Worm (Caenorhabditis elegans) whole organism, mixed stage, embryonic: ENCODE measurements around the gene Y41D4B.15.

ENCODE experiments used
- M03D4.4 ChIP-seq: sonication (generic microtip); optimal IDR thresholded peaks from 2 replicates; lab custom pipeline; 2017; ENCODE audit warnings: mild to moderate bottlenecking, missing genetic modification characterization, missing compliant biosample characterization
- bed-3 ChIP-seq: fragments of 200-800 bp; sonication (Bioruptor generic); optimal IDR thresholded peaks from 3 replicates; lab custom pipeline; 2018; ENCODE audit warnings: mild to moderate bottlenecking, missing genetic modification characterization, moderate library complexity, missing compliant biosample characterization
- ceh-39 ChIP-seq: fragments of 150-350 bp; optimal IDR thresholded peaks from 2 replicates; lab custom pipeline; 2014; ENCODE audit warnings: missing biosample characterization, missing genetic modification characterization
- ceh-43 ChIP-seq: fragments of 200-800 bp; sonication (Bioruptor generic); optimal IDR thresholded peaks from 2 replicates; lab custom pipeline; 2018; ENCODE audit warnings: mild to moderate bottlenecking, missing genetic modification characterization, moderate library complexity, missing compliant biosample characterization
- ceh-83 ChIP-seq: fragments of 200-800 bp; sonication (Bioruptor generic); optimal IDR thresholded peaks from 2 replicates; lab custom pipeline; 2018; ENCODE audit warnings: mild to moderate bottlenecking, missing genetic modification characterization, missing compliant biosample characterization
- cnd-1 ChIP-seq: fragments of 200-800 bp; sonication (Bioruptor generic); optimal IDR thresholded peaks from 2 replicates; lab custom pipeline; 2018; ENCODE audit warnings: mild to moderate bottlenecking, missing genetic modification characterization, missing compliant biosample characterization
- elt-1 ChIP-seq: sonication (generic microtip); optimal IDR thresholded peaks from 2 replicates; lab custom pipeline; 2017; ENCODE audit warnings: missing genetic modification characterization, mild to moderate bottlenecking, missing compliant biosample characterization, antibody characterized with exemption, moderate library complexity, borderline replicate concordance; ENCODE audit not compliant: insufficient read depth
- elt-3 ChIP-seq: fragments of 150-350 bp; optimal IDR thresholded peaks from 2 replicates; lab custom pipeline; 2014; ENCODE audit warnings: missing biosample characterization, missing genetic modification characterization
- flh-1 ChIP-seq: fragments of 200-800 bp; sonication (Bioruptor generic); optimal IDR thresholded peaks from 2 replicates; lab custom pipeline; 2018; ENCODE audit warnings: mild to moderate bottlenecking, missing genetic modification characterization, moderate library complexity, missing compliant biosample characterization
- ham-2 ChIP-seq: fragments of 200-800 bp; sonication (Bioruptor generic); optimal IDR thresholded peaks from 2 replicates; lab custom pipeline; 2018; ENCODE audit warnings: mild to moderate bottlenecking, missing genetic modification characterization, missing compliant biosample characterization
- hlh-1 ChIP-seq: fragments of 150-350 bp; optimal IDR thresholded peaks from 2 replicates; lab custom pipeline; 2014; ENCODE audit warnings: missing biosample characterization, missing genetic modification reagents, missing genetic modification characterization
- lin-13 ChIP-seq: fragments of 150-350 bp; optimal IDR thresholded peaks from 2 replicates; lab custom pipeline; 2014; ENCODE audit warnings: missing biosample characterization, missing genetic modification characterization
- lin-32 ChIP-seq: fragments of 200-800 bp; sonication (Bioruptor generic); optimal IDR thresholded peaks from 2 replicates; lab custom pipeline; 2018; ENCODE audit warnings: mild to moderate bottlenecking, missing genetic modification characterization, missing compliant biosample characterization
- lsy-2 ChIP-seq: fragments of 150-350 bp; optimal IDR thresholded peaks from 2 replicates; lab custom pipeline; 2014; ENCODE audit warnings: missing biosample characterization, missing genetic modification characterization
- mab-5 ChIP-seq: fragments of 150-350 bp; optimal IDR thresholded peaks from 2 replicates; lab custom pipeline; 2014; ENCODE audit warnings: missing biosample characterization, missing genetic modification characterization
- mep-1 ChIP-seq: fragments of 150-350 bp; optimal IDR thresholded peaks from 2 replicates; lab custom pipeline; 2017; ENCODE audit warnings: missing biosample characterization, missing genetic modification reagents, missing genetic modification characterization, inconsistent platforms
- nhr-12 ChIP-seq: fragments of 150-350 bp; optimal IDR thresholded peaks from 2 replicates; lab custom pipeline; 2014; ENCODE audit warnings: missing biosample characterization, missing genetic modification characterization
- nhr-2 ChIP-seq: fragments of 150-350 bp; optimal IDR thresholded peaks from 2 replicates; lab custom pipeline; 2014; ENCODE audit warnings: missing biosample characterization, missing genetic modification characterization
- nhr-237 ChIP-seq: fragments of 150-350 bp; optimal IDR thresholded peaks from 2 replicates; lab custom pipeline; 2014; ENCODE audit warnings: missing biosample characterization, missing genetic modification characterization
- nhr-28 ChIP-seq: fragments of 150-350 bp; optimal IDR thresholded peaks from 2 replicates; lab custom pipeline; 2014; ENCODE audit warnings: missing biosample characterization, missing genetic modification characterization
- nhr-76 ChIP-seq: sonication (generic microtip); optimal IDR thresholded peaks from 2 replicates; lab custom pipeline; 2017; ENCODE audit warnings: missing biosample characterization, missing genetic modification characterization
- pha-4 ChIP-seq: fragments of 150-350 bp; optimal IDR thresholded peaks from 2 replicates; lab custom pipeline; 2018; ENCODE audit warnings: missing biosample characterization, missing genetic modification reagents, missing genetic modification characterization
- sem-2 ChIP-seq: fragments of 200-800 bp; sonication (Bioruptor generic); optimal IDR thresholded peaks from 2 replicates; lab custom pipeline; 2018; ENCODE audit warnings: mild to moderate bottlenecking, missing genetic modification characterization, missing compliant biosample characterization
- snpc-4 ChIP-seq: fragments of 150-350 bp; optimal IDR thresholded peaks from 2 replicates; lab custom pipeline; 2014; ENCODE audit warnings: missing biosample characterization, missing genetic modification characterization
- sptf-1 ChIP-seq: sonication (generic microtip); optimal IDR thresholded peaks from 2 replicates; lab custom pipeline; 2017; ENCODE audit warnings: mild to moderate bottlenecking, missing genetic modification characterization, moderate library complexity, missing compliant biosample characterization
- tbx-8 ChIP-seq: fragments of 200-800 bp; sonication (Bioruptor generic); optimal IDR thresholded peaks from 2 replicates; lab custom pipeline; 2018; ENCODE audit warnings: mild to moderate bottlenecking, missing genetic modification characterization, moderate library complexity, missing compliant biosample characterization
- unc-120 ChIP-seq: sonication (generic microtip); optimal IDR thresholded peaks from 2 replicates; lab custom pipeline; 2017; ENCODE audit warnings: missing genetic modification characterization, missing compliant biosample characterization; ENCODE audit not compliant: poor library complexity, severe bottlenecking
- unc-39 ChIP-seq: fragments of 150-350 bp; optimal IDR thresholded peaks from 2 replicates; lab custom pipeline; 2014; ENCODE audit warnings: missing biosample characterization, missing genetic modification characterization
- unc-62 ChIP-seq: fragments of 150-350 bp; optimal IDR thresholded peaks from 2 replicates; lab custom pipeline; 2014; ENCODE audit warnings: missing biosample characterization, missing genetic modification reagents, missing genetic modification characterization
- zip-8 ChIP-seq: fragments of 150-350 bp; optimal IDR thresholded peaks from 2 replicates; lab custom pipeline; 2014; ENCODE audit warnings: missing biosample characterization, missing genetic modification characterization
- ztf-11 ChIP-seq: fragments of 150-350 bp; optimal IDR thresholded peaks from 2 replicates; lab custom pipeline; 2014; ENCODE audit warnings: missing biosample characterization, missing genetic modification characterization

Gene Y41D4B.15

DNA sequence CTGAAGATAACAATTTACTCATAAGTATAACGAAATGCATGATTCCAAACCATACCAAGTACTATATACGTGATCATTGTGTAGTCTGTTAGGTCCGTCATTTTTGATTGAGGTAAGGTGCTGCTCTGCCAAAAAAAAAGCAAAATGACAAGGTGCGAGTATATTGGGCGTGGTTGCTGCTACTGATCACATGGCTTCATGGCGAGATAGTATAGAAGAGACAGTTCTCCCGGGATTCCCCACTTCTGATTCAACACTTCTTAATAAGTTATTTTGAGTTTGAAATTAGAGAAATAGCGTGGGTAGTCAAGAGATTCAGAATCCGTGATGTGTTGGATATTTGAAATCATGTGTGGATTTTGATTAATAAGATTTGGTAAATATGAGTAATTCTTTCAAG is 42.7 kb upstream of the Y41D4B.15 start, which contains the start of gene K03H6.4:
TSS of gene K03H6.4 (minus strand) at position 101 of the 400 bp plus-strand sequence.
- TF ChIP-seq lsy-2 (no peak), snpc-4 (tag; lab: Kevin White, UChicago) (no peak)

DNA sequence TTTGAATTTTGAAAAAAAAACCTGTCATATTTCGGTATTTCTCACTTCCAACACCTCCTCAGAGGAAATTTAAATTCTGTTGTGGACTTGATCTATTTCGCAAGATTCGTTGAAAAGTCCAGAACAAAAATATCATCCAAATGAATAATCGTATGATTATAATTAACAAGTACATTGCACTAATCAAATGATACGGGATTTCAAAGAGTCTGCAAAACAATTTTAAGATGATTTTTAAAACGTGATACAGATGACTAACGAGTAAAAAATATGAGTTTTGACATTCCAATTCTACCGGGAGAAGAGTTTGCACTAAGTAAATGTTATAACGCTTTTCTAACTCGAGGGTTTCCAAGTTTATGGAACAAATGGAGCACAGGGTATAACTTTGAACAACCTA is 41.5 kb upstream of the Y41D4B.15 start:
- no peak for TF ChIP-seq ceh-39 (tag; lab: Kevin White, UChicago)
- TF ChIP-seq tbx-8 (GFP tag; lab: Kevin White, UChicago), result no peak
- no peak for TF ChIP-seq nhr-76 (tag; lab: Kevin White, UChicago)
- TF ChIP-seq nhr-28 (tag; lab: Kevin White, UChicago), result no peak
- no peak for TF ChIP-seq nhr-2 (tag; lab: Kevin White, UChicago)
- TF ChIP-seq hlh-1 (tag; lab: Kevin White, UChicago), result no peak
- no peak for TF ChIP-seq mab-5 (tag; lab: Kevin White, UChicago)

DNA sequence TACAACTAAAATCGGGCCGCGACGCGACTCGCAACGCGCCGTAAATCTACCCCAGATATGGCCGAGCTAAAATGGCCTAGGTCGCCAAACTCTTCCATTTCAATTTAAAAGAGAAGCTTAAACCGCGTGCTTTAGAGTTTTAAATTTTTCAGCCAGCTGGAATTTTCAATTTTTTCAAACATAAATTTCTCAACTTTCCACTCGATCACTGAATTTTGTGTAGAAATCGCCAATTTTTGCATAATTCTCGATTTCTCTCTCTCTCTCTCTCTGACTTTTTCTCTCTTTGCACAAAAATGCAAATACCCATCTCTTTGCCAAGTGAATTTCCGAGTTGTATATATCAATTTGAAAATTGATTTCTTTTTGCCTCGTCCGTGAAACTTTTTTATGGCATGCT is 40.5 kb upstream of the Y41D4B.15 start, which contains the start of gene K03H6.1:
TSS of gene K03H6.1 (plus strand) at position 301 of the 400 bp plus-strand sequence.
- TF ChIP-seq nhr-237 (tag; lab: Kevin White, UChicago) (no peak), unc-39 (tag; lab: Kevin White, UChicago) (no peak), snpc-4 (tag; lab: Kevin White, UChicago) (no peak), zip-8 (no peak), sem-2 (no peak), flh-1 (GFP tag; lab: Kevin White, UChicago) (no peak), ham-2 (GFP tag; lab: Kevin White, UChicago) (no peak), elt-1 (no peak), mep-1 (no peak)

DNA sequence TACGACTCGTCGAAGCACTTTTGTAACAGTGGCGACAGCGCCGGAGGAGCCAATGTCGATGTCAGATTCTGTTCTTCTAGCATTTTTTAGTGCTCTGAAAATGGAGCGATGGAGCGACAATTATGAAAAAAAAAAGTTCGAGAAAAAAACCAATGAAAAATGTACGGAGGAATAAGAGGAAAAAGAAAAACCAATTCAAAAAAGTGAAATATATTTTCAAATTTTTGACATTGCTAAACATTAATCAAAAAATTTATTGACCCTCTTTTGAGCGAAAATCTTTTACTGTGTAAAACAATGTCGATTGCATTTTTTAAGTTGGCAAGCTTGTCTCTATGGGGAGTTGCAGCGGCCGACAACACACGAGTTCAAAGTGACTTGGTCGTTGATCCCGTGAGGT is 27.6 kb upstream of the Y41D4B.15 start, which contains the start of gene K03H6.5:
TSS of gene K03H6.5 (minus strand) at position 101 of the 400 bp plus-strand sequence.
- TF ChIP-seq zip-8 (no peak), sem-2 (no peak), tbx-8 (GFP tag; lab: Kevin White, UChicago) (no peak), nhr-237 (tag; lab: Kevin White, UChicago) (no peak), ham-2 (GFP tag; lab: Kevin White, UChicago) (no peak), ztf-11 (no peak), lin-32 (GFP tag; lab: Kevin White, UChicago) (no peak), mab-5 (tag; lab: Kevin White, UChicago) (no peak), pha-4 (tag; lab: Kevin White, UChicago) (no peak)

DNA sequence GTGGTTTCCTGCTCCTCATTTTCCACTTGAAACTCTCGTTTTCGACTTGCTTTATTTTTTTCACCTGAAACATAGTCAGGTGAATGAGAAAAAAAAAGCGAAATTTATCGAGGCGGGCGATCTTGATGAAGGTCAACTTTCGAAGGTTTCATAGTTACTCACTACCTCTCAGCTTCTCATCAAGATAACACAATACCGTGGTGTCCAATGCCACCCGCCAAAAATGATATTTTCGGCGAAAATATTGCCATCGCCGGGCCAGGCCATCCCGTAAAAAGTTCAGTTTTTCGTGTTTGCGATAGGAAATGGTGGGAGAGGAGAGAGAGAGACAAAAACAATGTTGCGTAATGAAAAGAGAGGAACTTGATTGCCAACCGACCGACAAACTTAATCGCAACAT is 16.8 kb upstream of the Y41D4B.15 start:
- TF ChIP-seq mep-1, result no peak
- no peak for TF ChIP-seq ceh-39 (tag; lab: Kevin White, UChicago)
- TF ChIP-seq nhr-237 (tag; lab: Kevin White, UChicago), result no peak
- no peak for TF ChIP-seq unc-120
- no peak for TF ChIP-seq ceh-83 (GFP tag; lab: Kevin White, UChicago)
- no peak for TF ChIP-seq cnd-1 (tag; lab: Kevin White, UChicago)
- TF ChIP-seq lin-13 (tag; lab: Kevin White, UChicago), result no peak
- TF ChIP-seq ceh-43 (GFP tag; lab: Kevin White, UChicago), result no peak
- TF ChIP-seq elt-1, result no peak
- TF ChIP-seq M03D4.4, result no peak
- no peak for TF ChIP-seq mab-5 (tag; lab: Kevin White, UChicago)
- TF ChIP-seq unc-39 (tag; lab: Kevin White, UChicago), result no peak
- no peak for TF ChIP-seq unc-62 (GFP tag; lab: Kevin White, UChicago)
- no peak for TF ChIP-seq nhr-12 (tag; lab: Kevin White, UChicago)
- TF ChIP-seq sptf-1 (tag; lab: Kevin White, UChicago), result no peak
- no peak for TF ChIP-seq ztf-11
- TF ChIP-seq pha-4 (tag; lab: Kevin White, UChicago), result no peak
- TF ChIP-seq flh-1 (GFP tag; lab: Kevin White, UChicago), result no peak
- TF ChIP-seq elt-3 (tag; lab: Kevin White, UChicago), result no peak
- TF ChIP-seq hlh-1 (tag; lab: Kevin White, UChicago), result no peak

DNA sequence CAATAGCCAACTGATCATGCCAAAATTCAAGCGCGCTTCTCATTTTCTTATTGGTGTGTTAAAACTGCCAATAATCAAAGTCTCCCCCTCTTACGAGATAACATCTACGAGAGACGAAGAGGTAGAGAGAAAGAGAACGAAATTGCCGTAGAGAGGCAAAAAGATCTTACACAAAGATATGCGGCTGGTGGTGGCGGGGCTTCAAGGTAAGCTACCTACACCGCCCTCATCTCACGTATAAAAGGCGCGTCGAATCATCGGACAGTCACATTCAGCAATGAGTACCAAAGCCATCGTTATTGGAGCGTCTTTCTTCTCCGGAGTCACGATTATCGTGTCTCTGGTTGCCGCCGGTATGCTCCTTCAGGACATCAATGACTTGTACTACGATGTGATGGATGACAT is 15.4 kb upstream of the Y41D4B.15 start, which contains the start of gene col-107:
TSS of gene col-107 (plus strand) at position 265 of the 405 bp plus-strand sequence.
- TF ChIP-seq unc-39 (tag; lab: Kevin White, UChicago) (no peak), bed-3 (GFP tag; lab: Kevin White, UChicago) (no peak), ceh-83 (GFP tag; lab: Kevin White, UChicago) (no peak), nhr-28 (tag; lab: Kevin White, UChicago) (no peak), elt-1 (peak; percentile 88), ham-2 (GFP tag; lab: Kevin White, UChicago) (peak; percentile 50), tbx-8 (GFP tag; lab: Kevin White, UChicago) (no peak)
- TF ChIP-seq, all 35 proteins: peak for 2
